Fruit fly (Drosophila melanogaster): ENCODE measurements around the gene CG42655.

The CG42655 gene

DNA sequence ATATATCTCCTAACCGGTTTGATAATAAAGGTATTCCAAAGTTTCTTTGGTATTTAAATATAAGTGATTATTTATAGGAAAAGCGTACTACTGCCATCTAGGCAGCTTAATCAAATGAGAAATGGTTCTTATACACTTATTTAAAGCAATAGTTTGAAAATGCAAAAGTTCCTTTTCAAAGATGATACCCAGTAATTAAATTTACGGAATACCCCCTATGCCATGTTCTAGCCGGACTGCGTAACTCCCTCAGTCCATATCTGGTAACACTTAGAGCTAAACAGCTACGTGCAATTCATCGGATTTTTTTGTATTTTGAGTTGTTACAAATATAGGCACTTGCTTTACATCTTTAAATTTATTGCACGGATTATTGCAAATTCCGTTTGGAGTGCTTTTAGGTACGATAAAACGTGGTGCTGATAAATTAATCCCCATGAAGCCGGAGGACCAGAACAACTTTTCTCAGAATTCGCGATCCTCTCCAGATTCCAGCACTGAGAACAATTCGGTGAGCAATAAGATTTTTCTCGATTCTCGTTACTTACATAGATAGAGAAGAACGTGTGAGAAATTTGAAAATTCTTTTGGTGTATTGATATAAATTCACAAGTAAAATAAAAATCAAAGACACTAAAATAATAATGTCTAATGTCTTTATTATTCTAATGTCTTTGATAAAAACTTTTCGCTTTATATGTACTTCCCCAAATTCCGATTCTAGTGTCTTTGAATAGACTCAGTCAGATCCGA is 49.1 kb upstream of the CG42655 start, which contains the start of gene CG7668 (continued):
- TF ChIP-seq Dll (GFP tag; IDR thresholded peaks at IDR 0.05; ENCODE audit: partially characterized antibody) (peak; percentile 33; the same call in 1 of the 4 replicates), CG16815 (GFP tag; optimal IDR thresholded peaks at IDR 0.05) (peak; percentile 81), Atf-2 (GFP tag; optimal IDR thresholded peaks at IDR 0.05) (peak; percentile 79), CG6272 (GFP tag; IDR thresholded peaks at IDR 0.05) (no peak), Asciz (GFP tag; optimal IDR thresholded peaks at IDR 0.05) (peak; percentile 87), lbe (GFP tag; optimal IDR thresholded peaks at IDR 0.05) (peak; percentile 88), otp (GFP tag; IDR thresholded peaks at IDR 0.05) (peak; percentile 82; the same call in 1 of the 3 replicates), scrt (GFP tag; optimal IDR thresholded peaks at IDR 0.05) (peak; percentile 78), sima (GFP tag; optimal IDR thresholded peaks at IDR 0.05) (peak; percentile 23), Fer3 (tag; optimal IDR thresholded peaks at IDR 0.05) (peak; percentile 93), CG10147 (GFP tag; optimal IDR thresholded peaks at IDR 0.05) (peak; percentile 86), wek (GFP tag; optimal IDR thresholded peaks at IDR 0.05) (peak; percentile 98), CG11247 (GFP tag; IDR thresholded peaks at IDR 0.05) (peak; percentile 77; the same call in 1 of the 2 replicates), MTF-1 (GFP tag; optimal IDR thresholded peaks at IDR 0.05; ENCODE audit: borderline replicate concordance) (peak; percentile 55), CG6254 (GFP tag; optimal IDR thresholded peaks at IDR 0.05) (peak; percentile 79), CG17186 (GFP tag; optimal IDR thresholded peaks at IDR 0.05) (peak; percentile 70), NC2β (GFP tag; optimal IDR thresholded peaks at IDR 0.05) (peak; percentile 88), CG12744 (GFP tag; optimal IDR thresholded peaks at IDR 0.05) (peak; percentile 84), chn (GFP tag; optimal IDR thresholded peaks at IDR 0.05) (peak; percentile 90), cas (GFP tag; IDR thresholded peaks at IDR 0.05) (peak; percentile 86; the same call in 1 of the 2 replicates), twi (tag; optimal IDR thresholded peaks at IDR 0.05) (peak; percentile 83), Meics (GFP tag; optimal IDR thresholded peaks at IDR 0.05) (peak; percentile 91), CG3847 (GFP tag; IDR thresholded peaks at IDR 0.05) (peak; percentile 86), HmgD (GFP tag; optimal IDR thresholded peaks at IDR 0.05) (peak; percentile 77), nerfin-1 (tag; optimal IDR thresholded peaks at IDR 0.05) (peak; percentile 87), Dek (tag; optimal IDR thresholded peaks at IDR 0.05) (peak; percentile 88), NC2α (GFP tag; optimal IDR thresholded peaks at IDR 0.05) (peak; percentile 79), CG7745 (tag; optimal IDR thresholded peaks at IDR 0.05) (no peak), zfh2 (GFP tag; optimal IDR thresholded peaks at IDR 0.05) (peak; percentile 77), CrebB (tag; optimal IDR thresholded peaks at IDR 0.05) (peak; percentile 87), Atf3 (GFP tag; optimal IDR thresholded peaks at IDR 0.05) (peak; percentile 79), sr (GFP tag; IDR thresholded peaks at IDR 0.05) (no peak), knrl (GFP tag; IDR thresholded peaks at IDR 0.05; ENCODE audit: partially characterized antibody) (no peak; the same call in 2 of the 3 replicates), sens (GFP tag) (peak; percentile 99), al (GFP tag; IDR thresholded peaks at IDR 0.05) (no peak; the same call in 1 of the 2 replicates), CG15696 (tag; optimal IDR thresholded peaks at IDR 0.05) (peak; percentile 85), ara (GFP tag; IDR thresholded peaks at IDR 0.05) (no peak; the same call in 1 of the 2 replicates), CG8765 (GFP tag; IDR thresholded peaks at IDR 0.05) (peak; percentile 86), pho (GFP tag; optimal IDR thresholded peaks at IDR 0.05) (peak; percentile 89), tll (GFP tag; optimal IDR thresholded peaks at IDR 0.05) (no peak), CG11504 (tag; optimal IDR thresholded peaks at IDR 0.05) (peak; percentile 91), Oli (tag; optimal IDR thresholded peaks at IDR 0.05) (peak; percentile 89), fd64A (GFP tag; optimal IDR thresholded peaks at IDR 0.05) (no peak), CG3281 (GFP tag; optimal IDR thresholded peaks at IDR 0.05) (peak; percentile 91), CG1233 (GFP tag; optimal IDR thresholded peaks at IDR 0.05) (peak; percentile 87), Doc2 (GFP tag; IDR thresholded peaks at IDR 0.05) (no peak), grau (tag; optimal IDR thresholded peaks at IDR 0.05) (peak; percentile 91), CG9797 (GFP tag; optimal IDR thresholded peaks at IDR 0.05) (peak; percentile 63)
